Worm (Caenorhabditis elegans): ENCODE data around the gene Y73C8C.3.
"Not testable (repeated sequence)": the region's sequence is repeated elsewhere in the genome, so short reads cannot be mapped to it uniquely, and the experiment has no call there.

Gene Y73C8C.3

ce11 chrV:3100527-3100926 lies 14.5 kb upstream of the Y73C8C.3 start:
- TF ChIP-seq nhr-85 (tag) (no peak), pax-3 (tag; optimal IDR thresholded peaks at IDR 0.05) (no peak), mab-9 (GFP tag; IDR thresholded peaks at IDR 0.05) (no peak), ztf-11 (tag; optimal IDR thresholded peaks at IDR 0.05) (no peak)

ce11 chrV:3102049-3102448 lies 13.0 kb upstream of the Y73C8C.3 start, which contains the start of gene Y73C8C.4:
Gene Y73C8C.4 (minus strand): TSS chrV:3102149.
- TF ChIP-seq ceh-63 (GFP tag; optimal IDR thresholded peaks at IDR 0.05); Y116A8C.19 (tag; optimal IDR thresholded peaks at IDR 0.05; ENCODE audit: borderline replicate concordance); unc-30 (tag; optimal IDR thresholded peaks at IDR 0.05): not testable (repeated sequence)

- TF ChIP-seq pqm-1 (tag; optimal IDR thresholded peaks at IDR 0.05) (no peak), ztf-11 (tag; optimal IDR thresholded peaks at IDR 0.05) (no peak), unc-130 (tag; optimal IDR thresholded peaks at IDR 0.05) (no peak), lin-39 (tag; optimal IDR thresholded peaks at IDR 0.05) (no peak), isw-1 (GFP tag; IDR thresholded peaks at IDR 0.05) (no peak), hlh-17 (GFP tag; optimal IDR thresholded peaks at IDR 0.05; ENCODE audit: borderline replicate concordance) (no peak), egl-13 (tag; optimal IDR thresholded peaks at IDR 0.05) (no peak), F16B12.6 (tag; optimal IDR thresholded peaks at IDR 0.05) (no peak), fkh-4 (tag; optimal IDR thresholded peaks at IDR 0.05; ENCODE audit: borderline replicate concordance) (no peak), zag-1 (tag; optimal IDR thresholded peaks at IDR 0.05) (no peak), fkh-10 (GFP tag; optimal IDR thresholded peaks at IDR 0.05) (no peak), nhr-71 (tag; optimal IDR thresholded peaks at IDR 0.05) (no peak), swsn-7 (tag; optimal IDR thresholded peaks at IDR 0.05) (no peak), nhr-47 (tag; optimal IDR thresholded peaks at IDR 0.05) (no peak), aly-2 (tag; optimal IDR thresholded peaks at IDR 0.05) (no peak)
Measured at ce11 chrV:3104134-3104533, 10.9 kb upstream of the Y73C8C.3 start, which contains the start of gene str-66. Gene str-66 (minus strand): TSS chrV:3104234.

ce11 chrV:3105810-3106209 lies 9.3 kb upstream of the Y73C8C.3 start, which contains the start of gene str-69:
Gene str-69 (minus strand): TSS chrV:3105910.
- no peak for TF ChIP-seq pqm-1 (tag; optimal IDR thresholded peaks at IDR 0.05)
- no peak for TF ChIP-seq unc-62 (GFP tag; optimal IDR thresholded peaks at IDR 0.05)
- no peak for TF ChIP-seq ces-1 (GFP tag; optimal IDR thresholded peaks at IDR 0.05)
- TF ChIP-seq unc-130 (tag; optimal IDR thresholded peaks at IDR 0.05) = no peak
- TF ChIP-seq ceh-63 (GFP tag; optimal IDR thresholded peaks at IDR 0.05) = no peak
- no peak for TF ChIP-seq nhr-71 (tag; optimal IDR thresholded peaks at IDR 0.05)
- TF ChIP-seq fkh-8 (tag; optimal IDR thresholded peaks at IDR 0.05) = no peak
- no peak for TF ChIP-seq sup-37 (GFP tag; optimal IDR thresholded peaks at IDR 0.05)
- no peak for TF ChIP-seq nhr-20 (tag; optimal IDR thresholded peaks at IDR 0.05)
- no peak for TF ChIP-seq C04F5.9 (tag; optimal IDR thresholded peaks at IDR 0.05)
- TF ChIP-seq egl-13 (tag; optimal IDR thresholded peaks at IDR 0.05) = no peak
- TF ChIP-seq alr-1 (tag; optimal IDR thresholded peaks at IDR 0.05; ENCODE audit: borderline replicate concordance) = no peak
- no peak for TF ChIP-seq nhr-12 (tag; optimal IDR thresholded peaks at IDR 0.05)

ce11 chrV:3106785-3107184 lies 8.3 kb upstream of the Y73C8C.3 start:
- no peak for TF ChIP-seq unc-30 (tag; optimal IDR thresholded peaks at IDR 0.05)
- TF ChIP-seq ceh-63 (GFP tag; optimal IDR thresholded peaks at IDR 0.05) = no peak
- no peak for TF ChIP-seq mep-1 (tag; optimal IDR thresholded peaks at IDR 0.05)
- no peak for TF ChIP-seq nhr-28 (tag; optimal IDR thresholded peaks at IDR 0.05)
- TF ChIP-seq swsn-7 (tag; optimal IDR thresholded peaks at IDR 0.05) = no peak
- TF ChIP-seq ets-5 (GFP tag; IDR thresholded peaks at IDR 0.05) = no peak
- no peak for TF ChIP-seq nhr-76 (tag; optimal IDR thresholded peaks at IDR 0.05)
- TF ChIP-seq snpc-4 (tag; optimal IDR thresholded peaks at IDR 0.05) = peak; percentile 25
- TF ChIP-seq ztf-11 (tag; optimal IDR thresholded peaks at IDR 0.05) = no peak
